Fruit fly (Drosophila melanogaster) whole organism, embryonic: ENCODE data around the gene CG7182.

Experiments used
- Ada2b ChIP-seq: fragments of 200-800 bp; sonication (Bioruptor generic); IDR thresholded peaks from 2 replicates; pipeline ENCODE4 v1.3.6; 2022; ENCODE audit warnings: missing biosample characterization, missing genetic modification characterization
- Atf-2 ChIP-seq: fragments of 200-800 bp; sonication (Bioruptor generic); optimal IDR thresholded peaks from 2 replicates; lab custom pipeline; 2016; ENCODE audit warnings: missing biosample characterization, missing genetic modification characterization
- Awh ChIP-seq: fragments of 200-800 bp; sonication (Bioruptor generic); IDR thresholded peaks from 2 replicates; pipeline ENCODE4, ENCODE4 v1.3.6; 2022; ENCODE audit warnings: missing biosample characterization, missing genetic modification characterization
- CG10147 ChIP-seq: fragments of 200-800 bp; sonication (Bioruptor generic); optimal IDR thresholded peaks from 2 replicates; lab custom pipeline; 2019; ENCODE audit warnings: missing biosample characterization, mild to moderate bottlenecking, missing genetic modification characterization, moderate library complexity
- CG10979 ChIP-seq: fragments of 200-800 bp; sonication (Bioruptor generic); optimal IDR thresholded peaks from 2 replicates; lab custom pipeline; 2018; ENCODE audit warnings: missing biosample characterization, mild to moderate bottlenecking, missing genetic modification characterization, moderate library complexity
- CG11723 ChIP-seq: fragments of 200-800 bp; sonication (Bioruptor generic); optimal IDR thresholded peaks from 2 replicates; lab custom pipeline; 2017; ENCODE audit warnings: missing biosample characterization, mild to moderate bottlenecking, missing genetic modification characterization
- CG12659 ChIP-seq: fragments of 200-800 bp; sonication (Bioruptor generic); optimal IDR thresholded peaks from 3 replicates; lab custom pipeline; 2017; ENCODE audit warnings: mild to moderate bottlenecking, missing biosample characterization, missing genetic modification reagents, missing genetic modification characterization
- CG12744 ChIP-seq: fragments of 200-800 bp; sonication (Bioruptor generic); optimal IDR thresholded peaks from 2 replicates; lab custom pipeline; 2016; ENCODE audit warnings: missing biosample characterization, missing genetic modification characterization
- CG13624 ChIP-seq: fragments of 200-800 bp; sonication (Bioruptor generic); optimal IDR thresholded peaks from 2 replicates; lab custom pipeline; 2016; ENCODE audit warnings: missing biosample characterization, missing genetic modification characterization
- CG16813 ChIP-seq: fragments of 200-800 bp; sonication (Bioruptor generic); IDR thresholded peaks from 3 replicates; pipeline ENCODE4 v1.3.6; 2022; ENCODE audit warnings: missing biosample characterization, missing genetic modification characterization; ENCODE audit not compliant: partially characterized antibody
- CG2199 ChIP-seq: fragments of 200-800 bp; sonication (Bioruptor generic); IDR thresholded peaks from 3 replicates; pipeline ENCODE4 v1.3.6; 2022; ENCODE audit warnings: missing biosample characterization, missing genetic modification characterization
- CG2875 ChIP-seq: fragments of 200-800 bp; sonication (Bioruptor generic); optimal IDR thresholded peaks from 2 replicates; lab custom pipeline; 2017; ENCODE audit warnings: missing biosample characterization, mild to moderate bottlenecking, missing genetic modification characterization, missing genetic modification reagents
- CG33557 ChIP-seq: fragments of 200-800 bp; sonication (Bioruptor generic); optimal IDR thresholded peaks from 2 replicates; lab custom pipeline; 2019; ENCODE audit warnings: missing biosample characterization, mild to moderate bottlenecking, missing genetic modification characterization, moderate library complexity
- CG42726 ChIP-seq: fragments of 200-800 bp; sonication (Bioruptor generic); IDR thresholded peaks from 2 replicates; pipeline ENCODE4 v1.3.6; 2022; ENCODE audit warnings: missing biosample characterization, missing genetic modification characterization; ENCODE audit not compliant: partially characterized antibody
- CG4424 ChIP-seq: fragments of 200-800 bp; sonication (Bioruptor generic); optimal IDR thresholded peaks from 3 replicates; lab custom pipeline; 2016; ENCODE audit warnings: missing biosample characterization, missing genetic modification characterization
- CG4730 ChIP-seq: fragments of 200-800 bp; sonication (Bioruptor generic); IDR thresholded peaks from 2 replicates; pipeline ENCODE4 v1.3.6; 2022; ENCODE audit warnings: missing biosample characterization, missing genetic modification characterization
- CG7556 ChIP-seq: fragments of 200-800 bp; sonication (Bioruptor generic); optimal IDR thresholded peaks from 2 replicates; lab custom pipeline; 2017; ENCODE audit warnings: missing biosample characterization, mild to moderate bottlenecking, missing genetic modification characterization
- CG7987 ChIP-seq: fragments of 200-800 bp; sonication (Bioruptor generic); optimal IDR thresholded peaks from 2 replicates; lab custom pipeline; 2018; ENCODE audit warnings: missing biosample characterization, mild to moderate bottlenecking, missing genetic modification characterization, moderate library complexity
- CG8359 ChIP-seq: fragments of 200-800 bp; sonication (Bioruptor generic); optimal IDR thresholded peaks from 2 replicates; lab custom pipeline; 2017; ENCODE audit warnings: missing biosample characterization, mild to moderate bottlenecking, missing genetic modification characterization, borderline replicate concordance
- CG8944 ChIP-seq: fragments of 200-800 bp; sonication (Bioruptor generic); optimal IDR thresholded peaks from 3 replicates; lab custom pipeline; 2016; ENCODE audit warnings: missing biosample characterization, missing genetic modification characterization
- CG9609 ChIP-seq: fragments of 200-800 bp; sonication (Bioruptor generic); optimal IDR thresholded peaks from 3 replicates; lab custom pipeline; 2016; ENCODE audit warnings: missing biosample characterization, missing genetic modification characterization
- CG9817 ChIP-seq: fragments of 200-800 bp; sonication (Bioruptor generic); optimal IDR thresholded peaks from 2 replicates; lab custom pipeline; 2018; ENCODE audit warnings: missing biosample characterization, mild to moderate bottlenecking, missing genetic modification characterization, moderate library complexity
- CG9932 ChIP-seq: fragments of 200-800 bp; sonication (Bioruptor generic); IDR thresholded peaks from 2 replicates; pipeline ENCODE4 v1.3.6; 2022; ENCODE audit warnings: missing biosample characterization, missing genetic modification characterization
- CrebB ChIP-seq: fragments of 200-800 bp; sonication (Bioruptor generic); optimal IDR thresholded peaks from 3 replicates; lab custom pipeline; 2018; ENCODE audit warnings: missing biosample characterization, mild to moderate bottlenecking, missing genetic modification characterization
- E2f1 ChIP-seq: fragments of 200-800 bp; sonication (Bioruptor generic); IDR thresholded peaks from 2 replicates; pipeline ENCODE4 v1.3.6; 2022; ENCODE audit warnings: missing biosample characterization, missing genetic modification characterization
- ERR ChIP-seq: fragments of 200-800 bp; sonication (Bioruptor generic); optimal IDR thresholded peaks from 2 replicates; lab custom pipeline; 2016; ENCODE audit warnings: missing biosample characterization, missing genetic modification characterization
- HLH4C ChIP-seq: fragments of 200-800 bp; sonication (Bioruptor generic); IDR thresholded peaks from 3 replicates; pipeline ENCODE4 v1.3.6; 2022; ENCODE audit warnings: missing biosample characterization, missing genetic modification characterization; ENCODE audit not compliant: partially characterized antibody
- Hsf ChIP-seq: fragments of 200-800 bp; sonication (Bioruptor generic); optimal IDR thresholded peaks from 3 replicates; lab custom pipeline; 2016; ENCODE audit warnings: missing biosample characterization, missing genetic modification characterization
- Lpt ChIP-seq: fragments of >200 bp; optimal IDR thresholded peaks from 2 replicates; lab custom pipeline; 2018; ENCODE audit warnings: missing biosample characterization, missing genetic modification characterization
- Mad ChIP-seq: fragments of 200-800 bp; sonication (Bioruptor generic); optimal IDR thresholded peaks from 2 replicates; lab custom pipeline; 2016; ENCODE audit warnings: missing biosample characterization, missing genetic modification characterization
- Meics ChIP-seq: fragments of 200-800 bp; sonication (Bioruptor generic); optimal IDR thresholded peaks from 2 replicates; lab custom pipeline; 2017; ENCODE audit warnings: missing biosample characterization, mild to moderate bottlenecking, missing genetic modification characterization
- Mrtf ChIP-seq: fragments of 200-800 bp; sonication (Bioruptor generic); IDR thresholded peaks from 3 replicates; pipeline ENCODE4 v1.3.6; 2022; ENCODE audit warnings: missing biosample characterization, missing genetic modification characterization
- PHDP ChIP-seq: fragments of 200-800 bp; sonication (Bioruptor generic); optimal IDR thresholded peaks from 3 replicates; lab custom pipeline; 2018; ENCODE audit warnings: missing biosample characterization, mild to moderate bottlenecking, missing genetic modification characterization, moderate library complexity
- bigmax ChIP-seq: fragments of 200-800 bp; sonication (Bioruptor generic); optimal IDR thresholded peaks from 2 replicates; lab custom pipeline; 2018; ENCODE audit warnings: missing biosample characterization, mild to moderate bottlenecking, missing genetic modification characterization
- crp ChIP-seq, 2 experiments: fragments of 200-800 bp; sonication (Bioruptor generic); optimal IDR thresholded peaks; 2 replicates in 1 of 2; 3 replicates in 1 of 2; lab custom pipeline; 2017; ENCODE audit warnings: missing biosample characterization in 2 of 2, missing genetic modification characterization in 2 of 2, mild to moderate bottlenecking in 1 of 2, moderate library complexity in 1 of 2
- gfzf ChIP-seq: fragments of 200-800 bp; sonication (Bioruptor generic); optimal IDR thresholded peaks from 2 replicates; lab custom pipeline; 2016; ENCODE audit warnings: missing biosample characterization, mild to moderate bottlenecking, missing genetic modification characterization, moderate library complexity
- jigr1 ChIP-seq: fragments of 200-800 bp; sonication (Bioruptor generic); IDR thresholded peaks from 3 replicates; pipeline ENCODE4 v1.3.6; 2022; ENCODE audit warnings: missing biosample characterization, missing genetic modification characterization
- kni ChIP-seq: fragments of 200-800 bp; sonication (Bioruptor generic); optimal IDR thresholded peaks from 3 replicates; lab custom pipeline; 2017; ENCODE audit warnings: mild to moderate bottlenecking, missing biosample characterization, missing genetic modification reagents, missing genetic modification characterization
- lilli ChIP-seq: fragments of 200-800 bp; sonication (Bioruptor generic); optimal IDR thresholded peaks from 3 replicates; lab custom pipeline; 2016; ENCODE audit warnings: missing biosample characterization, missing genetic modification characterization
- org-1 ChIP-seq: fragments of 200-800 bp; sonication (Bioruptor generic); optimal IDR thresholded peaks from 2 replicates; lab custom pipeline; 2017; ENCODE audit warnings: missing biosample characterization, missing genetic modification characterization
- pfk ChIP-seq: fragments of 200-800 bp; sonication (Bioruptor generic); optimal IDR thresholded peaks from 2 replicates; lab custom pipeline; 2018; ENCODE audit warnings: missing biosample characterization, mild to moderate bottlenecking, missing genetic modification characterization, moderate library complexity
- scrt ChIP-seq: fragments of 200-800 bp; sonication (Bioruptor generic); optimal IDR thresholded peaks from 2 replicates; lab custom pipeline; 2018; ENCODE audit warnings: missing biosample characterization, mild to moderate bottlenecking, missing genetic modification characterization, moderate library complexity
- sima ChIP-seq: fragments of 200-800 bp; sonication (Bioruptor generic); optimal IDR thresholded peaks from 2 replicates; lab custom pipeline; 2016; ENCODE audit warnings: missing biosample characterization, missing genetic modification characterization
- slp2 ChIP-seq: fragments of 200-800 bp; sonication (Bioruptor generic); optimal IDR thresholded peaks from 2 replicates; lab custom pipeline; 2016; ENCODE audit warnings: missing biosample characterization, missing genetic modification characterization
- so ChIP-seq: fragments of 200-800 bp; sonication (Bioruptor generic); IDR thresholded peaks from 3 replicates; pipeline ENCODE4 v1.3.6; 2022; ENCODE audit warnings: missing biosample characterization, missing genetic modification characterization
- tgo ChIP-seq: fragments of 200-800 bp; sonication (Bioruptor generic); IDR thresholded peaks from 3 replicates; pipeline ENCODE4 v1.3.6; 2022; ENCODE audit warnings: missing biosample characterization, missing genetic modification characterization
- tup ChIP-seq: fragments of 200-800 bp; sonication (Bioruptor generic); optimal IDR thresholded peaks from 2 replicates; lab custom pipeline; 2016; ENCODE audit warnings: missing biosample characterization, mild to moderate bottlenecking, missing genetic modification characterization, moderate library complexity
- wor ChIP-seq: fragments of 200-800 bp; sonication (Bioruptor generic); IDR thresholded peaks from 2 replicates; pipeline ENCODE4 v1.3.6; 2022; ENCODE audit warnings: missing biosample characterization, missing genetic modification characterization
- zfh1 ChIP-seq: fragments of 200-800 bp; sonication (Bioruptor generic); IDR thresholded peaks from 3 replicates; pipeline ENCODE4 v1.3.6; 2022; ENCODE audit warnings: missing biosample characterization, missing genetic modification characterization

The CG7182 gene

dm6 chr3L:8315141-8315816, 30.9 kb downstream of the CG7182 start, which contains the start of gene Cpsf6 (continued):
- TF ChIP-seq lilli (GFP tag; lab: Kevin White, UChicago), result peak; percentile 67
- TF ChIP-seq CrebB, result no peak
- no peak for TF ChIP-seq CG7556 (GFP tag; lab: Kevin White, UChicago)
- peak; percentile 44 for TF ChIP-seq CG10147
- TF ChIP-seq Ada2b (GFP tag; lab: Robert Waterston, UW), result peak; percentile 67
- TF ChIP-seq CG33557, result peak; percentile 59
- no peak for TF ChIP-seq CG7987
- 0 out of 3 replicates have a peak, but pooled peaks have one; percentile 38 for TF ChIP-seq CG16813
- TF ChIP-seq CG4424 (GFP tag; lab: Kevin White, UChicago), result peak; percentile 60
- TF ChIP-seq kni (GFP tag; lab: Kevin White, UChicago), result no peak
- TF ChIP-seq CG8944, result peak; percentile 6
- TF ChIP-seq ERR, result no peak
- no peak for TF ChIP-seq Meics (GFP tag; lab: Kevin White, UChicago)
- peak; percentile 47 for TF ChIP-seq Mad (GFP tag; lab: Kevin White, UChicago)
- no peak for TF ChIP-seq slp2 (GFP tag; lab: Kevin White, UChicago)
- TF ChIP-seq so, result no peak
- TF ChIP-seq scrt (GFP tag; lab: Kevin White, UChicago), result peak; percentile 1
- peak in 1 of 2 experiments; percentile 7 for TF ChIP-seq crp (GFP tag; optimal IDR thresholded peaks at IDR 0.05; lab: Kevin White, UChicago)
- peak; percentile 60 for TF ChIP-seq CG12659 (GFP tag; lab: Kevin White, UChicago)
- TF ChIP-seq gfzf, result peak; percentile 79
- TF ChIP-seq Awh (GFP tag; lab: Robert Waterston, UW), result peak; percentile 54; the same call in 1 of the 2 replicates
- peak; percentile 46; the same call in 1 of the 2 replicates for TF ChIP-seq CG4730 (GFP tag; lab: Robert Waterston, UW)
- no peak for TF ChIP-seq CG12744
- no peak; the same call in 2 of the 3 replicates for TF ChIP-seq Mrtf (GFP tag; lab: Robert Waterston, UW)
- TF ChIP-seq CG8359 (GFP tag; lab: Kevin White, UChicago), result no peak
- peak; percentile 76 for TF ChIP-seq PHDP (tag; lab: Kevin White, UChicago)
- no peak for TF ChIP-seq Lpt (GFP tag; lab: Kevin White, UChicago)
- TF ChIP-seq CG9817, result peak; percentile 75
- TF ChIP-seq HLH4C (GFP tag; lab: Robert Waterston, UW), result no peak
- no peak for TF ChIP-seq CG13624 (GFP tag; lab: Kevin White, UChicago)
- peak; percentile 3 for TF ChIP-seq pfk (GFP tag; lab: Kevin White, UChicago)
- TF ChIP-seq Atf-2 (GFP tag; lab: Kevin White, UChicago), result no peak
- peak; percentile 61 for TF ChIP-seq Hsf (GFP tag; lab: Kevin White, UChicago)
- TF ChIP-seq CG9932 (GFP tag; lab: Robert Waterston, UW), result peak; percentile 70
- peak; percentile 31 for TF ChIP-seq CG9609 (GFP tag; lab: Kevin White, UChicago)
- TF ChIP-seq CG2875 (GFP tag; lab: Kevin White, UChicago), result peak; percentile 6
- peak; percentile 20; the same call in 1 of the 2 replicates for TF ChIP-seq E2f1 (GFP tag; lab: Robert Waterston, UW)
- TF ChIP-seq CG11723 (GFP tag; lab: Kevin White, UChicago), result no peak
- no peak for TF ChIP-seq tup (GFP tag; lab: Kevin White, UChicago)
- no peak for TF ChIP-seq sima (GFP tag; lab: Kevin White, UChicago)
- 0 out of 2 replicates have a peak, but pooled peaks have one; percentile 18 for TF ChIP-seq CG42726 (GFP tag; lab: Robert Waterston, UW)
- no peak for TF ChIP-seq wor (GFP tag; lab: Robert Waterston, UW)
- TF ChIP-seq CG2199 (GFP tag; lab: Robert Waterston, UW), result no peak
- no peak for TF ChIP-seq jigr1
- peak; percentile 65 for TF ChIP-seq zfh1
- peak; percentile 61; the same call in 2 of the 3 replicates for TF ChIP-seq tgo (GFP tag; lab: Robert Waterston, UW)
- TF ChIP-seq bigmax (GFP tag; lab: Kevin White, UChicago), result no peak
- TF ChIP-seq org-1 (GFP tag; lab: Kevin White, UChicago), result no peak
- peak; percentile 64 for TF ChIP-seq CG10979 (tag; lab: Kevin White, UChicago)
